Worm (Caenorhabditis elegans): ENCODE data around the gene K07D4.2.

Gene K07D4.2

DNA sequence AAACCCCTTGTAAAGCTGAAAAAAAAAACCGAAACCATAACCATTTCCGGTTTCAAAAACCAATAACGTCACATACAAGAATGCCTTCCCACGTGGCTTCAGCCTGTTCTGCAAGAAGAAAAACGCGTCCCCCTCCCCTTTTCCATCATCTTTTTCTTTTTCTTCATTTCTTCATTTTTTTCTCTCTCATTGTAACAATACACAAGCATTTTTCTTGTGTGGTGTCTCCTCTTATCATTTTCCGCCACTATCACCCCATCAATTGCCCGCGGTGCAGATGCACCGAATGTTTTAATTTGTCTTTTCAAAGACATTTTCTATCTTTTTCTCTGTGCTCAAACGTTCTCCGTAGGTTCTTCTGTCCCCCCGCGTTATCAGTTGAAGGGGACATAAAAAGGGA lies 43.9 kb upstream of the K07D4.2 start:
- TF ChIP-seq hlh-11 (tag; optimal IDR thresholded peaks at IDR 0.05): peak; percentile 96
- TF ChIP-seq daf-16 (GFP tag; optimal IDR thresholded peaks at IDR 0.05): peak; percentile 4 to 25
- TF ChIP-seq daf-16 (tag; optimal IDR thresholded peaks at IDR 0.05): peak; percentile 89
- TF ChIP-seq tra-1 (GFP tag; IDR thresholded peaks at IDR 0.05): peak; percentile 91
- no peak for TF ChIP-seq fkh-10 (GFP tag; optimal IDR thresholded peaks at IDR 0.05)
- TF ChIP-seq attf-4 (tag; optimal IDR thresholded peaks at IDR 0.05): no peak
- peak; percentile 86 for TF ChIP-seq lin-1 (GFP tag; IDR thresholded peaks at IDR 0.05)
- no peak for TF ChIP-seq fos-1 (tag; optimal IDR thresholded peaks at IDR 0.05)
- peak; percentile 85 for TF ChIP-seq aha-1 (tag)
- TF ChIP-seq lin-13 (GFP tag; optimal IDR thresholded peaks at IDR 0.05): peak; percentile 37
- no peak for TF ChIP-seq arid-1 (GFP tag; conservative IDR thresholded peaks at IDR 0.05)
- TF ChIP-seq madf-9 (GFP tag; conservative IDR thresholded peaks at IDR 0.05): 0 out of 2 replicates have a peak, but pooled peaks have one; percentile 33
- no peak for TF ChIP-seq egl-27 (tag; optimal IDR thresholded peaks at IDR 0.05)
- TF ChIP-seq ctbp-1 (GFP tag; IDR thresholded peaks at IDR 0.05): 0 out of 2 replicates have a peak, but pooled peaks have one; percentile 18
- peak; percentile 7 to 72 for TF ChIP-seq unc-62 (GFP tag; optimal IDR thresholded peaks at IDR 0.05 in 1 of 2)
- no peak for TF ChIP-seq unc-62 (tag; optimal IDR thresholded peaks at IDR 0.05)
- TF ChIP-seq lin-38 (GFP tag; IDR thresholded peaks at IDR 0.05): no peak
- peak; percentile 80 for TF ChIP-seq nhr-76 (tag; optimal IDR thresholded peaks at IDR 0.05)
- no peak for TF ChIP-seq lin-39 (tag; optimal IDR thresholded peaks at IDR 0.05)
- peak; percentile 58 for TF ChIP-seq nhr-11 (tag; optimal IDR thresholded peaks at IDR 0.05)
- no peak for TF ChIP-seq T20F7.1 (GFP tag; optimal IDR thresholded peaks at IDR 0.05)
- peak in 1 of 2 experiments; percentile 37 for TF ChIP-seq hif-1 (tag; optimal IDR thresholded peaks at IDR 0.05)
- no peak for TF ChIP-seq daf-12 (tag; optimal IDR thresholded peaks at IDR 0.05)
- peak; percentile 25; the same call in 1 of the 2 replicates for TF ChIP-seq lin-29 (GFP tag; IDR thresholded peaks at IDR 0.05)
- TF ChIP-seq rbr-2 (tag; optimal IDR thresholded peaks at IDR 0.05): peak; percentile 13
- TF ChIP-seq ceh-82 (tag; optimal IDR thresholded peaks at IDR 0.05): no peak
- peak; percentile 95 for TF ChIP-seq pqm-1 (tag; optimal IDR thresholded peaks at IDR 0.05)
- TF ChIP-seq dpl-1 (GFP tag; optimal IDR thresholded peaks at IDR 0.05): peak; percentile 35
- peak; percentile 98 for TF ChIP-seq mxl-3 (GFP tag; optimal IDR thresholded peaks at IDR 0.05)
- peak; percentile 24; the same call in 1 of the 2 replicates for TF ChIP-seq hmg-1.1 (GFP tag; IDR thresholded peaks at IDR 0.05)
- TF ChIP-seq nhr-48 (tag; optimal IDR thresholded peaks at IDR 0.05): peak; percentile 99
- TF ChIP-seq spr-1 (tag; optimal IDR thresholded peaks at IDR 0.05): no peak
- TF ChIP-seq nhr-6 (tag; optimal IDR thresholded peaks at IDR 0.05): peak; percentile 32
- peak; percentile 73 to 94 for TF ChIP-seq mdl-1 (tag; optimal IDR thresholded peaks at IDR 0.05)
- TF ChIP-seq zag-1 (tag; optimal IDR thresholded peaks at IDR 0.05): no peak
- peak; percentile 30 for TF ChIP-seq nhr-25 (tag; optimal IDR thresholded peaks at IDR 0.05; ENCODE audit: borderline replicate concordance, insufficient read depth)
- no peak for TF ChIP-seq ceh-28 (tag; optimal IDR thresholded peaks at IDR 0.05)
- TF ChIP-seq hlh-30 (tag; optimal IDR thresholded peaks at IDR 0.05; ENCODE audit: insufficient read depth): peak; percentile 63
- TF ChIP-seq R02D3.7 (tag; optimal IDR thresholded peaks at IDR 0.05): no peak
- TF ChIP-seq ceh-44 (GFP tag; IDR thresholded peaks at IDR 0.05): no peak
- TF ChIP-seq daf-8 (GFP tag; IDR thresholded peaks at IDR 0.05): no peak
- TF ChIP-seq Y75B8A.6 (GFP tag; IDR thresholded peaks at IDR 0.05): no peak
- TF ChIP-seq php-3 (GFP tag; IDR thresholded peaks at IDR 0.05): peak; percentile 77
- TF ChIP-seq mep-1 (tag; optimal IDR thresholded peaks at IDR 0.05): peak; percentile 77
- no peak for TF ChIP-seq dmd-9 (GFP tag; IDR thresholded peaks at IDR 0.05)
- peak; percentile 91 for TF ChIP-seq nhr-10 (tag; optimal IDR thresholded peaks at IDR 0.05)
- TF ChIP-seq nhr-42 (GFP tag; IDR thresholded peaks at IDR 0.05): no peak
- peak; percentile 48; the same call in 1 of the 2 replicates for TF ChIP-seq saeg-2 (GFP tag; IDR thresholded peaks at IDR 0.05)
- peak; percentile 45 for TF ChIP-seq duxl-1 (tag; optimal IDR thresholded peaks at IDR 0.05; ENCODE audit: poor library complexity)
- peak; percentile 82 for TF ChIP-seq cey-2 (tag; optimal IDR thresholded peaks at IDR 0.05; ENCODE audit: borderline replicate concordance, insufficient read depth)
- TF ChIP-seq ceh-32 (tag; optimal IDR thresholded peaks at IDR 0.05; ENCODE audit: poor library complexity): no peak
- TF ChIP-seq nhr-237 (tag; optimal IDR thresholded peaks at IDR 0.05): no peak

All from whole organism, L4 larva.